Worm (Caenorhabditis elegans): Measurements from ENCODE around the gene snt-3.

The snt-3 gene

DNA sequence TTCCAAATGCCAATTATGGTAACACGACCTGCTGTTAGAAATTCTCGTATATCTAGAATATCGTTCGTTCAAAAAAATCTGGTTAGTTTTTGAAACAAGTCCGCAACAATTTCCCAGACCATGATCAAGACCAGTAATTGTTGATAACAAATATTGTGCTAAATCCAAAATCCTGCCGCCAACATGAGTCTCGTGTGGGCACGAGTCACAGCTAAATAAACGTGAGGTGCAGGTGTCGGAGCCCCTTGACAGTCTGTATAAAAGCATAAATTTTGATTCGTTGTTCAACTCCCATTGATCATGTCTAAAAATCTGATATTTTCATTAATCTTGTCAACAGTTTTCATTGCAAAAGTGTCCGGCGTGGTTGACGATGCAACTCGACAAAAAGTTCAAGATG is 56.0 kb downstream of the snt-3 start, which contains the start of gene F16B3.2:
Gene F16B3.2 (plus strand): TSS at position 301 of the 400 bp plus-strand sequence.
- no peak for TF ChIP-seq T22C8.4 (GFP tag; IDR thresholded peaks at IDR 0.05)
- no peak for TF ChIP-seq ztf-29 (GFP tag; IDR thresholded peaks at IDR 0.05)
- no peak for TF ChIP-seq cog-1 (tag; optimal IDR thresholded peaks at IDR 0.05)
- no peak for TF ChIP-seq klf-2 (GFP tag; conservative IDR thresholded peaks at IDR 0.05)
- TF ChIP-seq tab-1 (GFP tag; IDR thresholded peaks at IDR 0.05), result no peak
- no peak for TF ChIP-seq ztf-23 (GFP tag; IDR thresholded peaks at IDR 0.05)
- TF ChIP-seq med-1 (GFP tag; optimal IDR thresholded peaks at IDR 0.05; ENCODE audit: insufficient read depth), result no peak
- TF ChIP-seq flt-1 (GFP tag; IDR thresholded peaks at IDR 0.05), result no peak
- TF ChIP-seq ref-1 (GFP tag; conservative IDR thresholded peaks at IDR 0.05), result no peak

ce11 chrV:1313274-1313673 is 57.5 kb downstream of the snt-3 start:
- TF ChIP-seq cog-1 (tag; optimal IDR thresholded peaks at IDR 0.05) (no peak), tab-1 (GFP tag; IDR thresholded peaks at IDR 0.05) (no peak), flt-1 (GFP tag; IDR thresholded peaks at IDR 0.05) (no peak), ztf-29 (GFP tag; IDR thresholded peaks at IDR 0.05) (no peak), T22C8.4 (GFP tag; IDR thresholded peaks at IDR 0.05) (no peak), med-1 (GFP tag; optimal IDR thresholded peaks at IDR 0.05; ENCODE audit: insufficient read depth) (no peak), klf-2 (GFP tag; conservative IDR thresholded peaks at IDR 0.05) (no peak), ref-1 (GFP tag; conservative IDR thresholded peaks at IDR 0.05) (no peak), ztf-23 (GFP tag; IDR thresholded peaks at IDR 0.05) (no peak)
